Fruit fly (Drosophila melanogaster) whole organism, embryonic: ENCODE data around the gene uif.
A peak's percentile ranks its signal among the peaks of the same experiment; 100 is the strongest.

ENCODE experiments used
- CG10209 ChIP-seq: fragments of 200-800 bp; sonication (Bioruptor generic); optimal IDR thresholded peaks from 3 replicates; lab custom pipeline; 2017; ENCODE audit warnings: missing biosample characterization, mild to moderate bottlenecking, missing genetic modification characterization, missing genetic modification reagents
- CG10431 ChIP-seq: fragments of 200-800 bp; sonication (Bioruptor generic); optimal IDR thresholded peaks from 3 replicates; lab custom pipeline; 2018; ENCODE audit warnings: missing biosample characterization, mild to moderate bottlenecking, missing genetic modification characterization
- CG10654 ChIP-seq: fragments of 200-800 bp; sonication (Bioruptor generic); optimal IDR thresholded peaks from 2 replicates; lab custom pipeline; 2016; ENCODE audit warnings: missing biosample characterization, missing genetic modification characterization
- CG11398 ChIP-seq: fragments of 200-800 bp; sonication (Bioruptor generic); optimal IDR thresholded peaks from 2 replicates; lab custom pipeline; 2016; ENCODE audit warnings: missing biosample characterization, missing genetic modification characterization
- CG12299 ChIP-seq: fragments of 200-800 bp; sonication (Bioruptor generic); optimal IDR thresholded peaks from 2 replicates; lab custom pipeline; 2018; ENCODE audit warnings: missing biosample characterization, mild to moderate bottlenecking, missing genetic modification characterization
- CG12769 ChIP-seq: fragments of 200-800 bp; sonication (Bioruptor generic); optimal IDR thresholded peaks from 2 replicates; lab custom pipeline; 2019; ENCODE audit warnings: missing biosample characterization, mild to moderate bottlenecking, missing genetic modification characterization, moderate library complexity
- CG13123 ChIP-seq: fragments of 200-800 bp; sonication (Bioruptor generic); optimal IDR thresholded peaks from 2 replicates; lab custom pipeline; 2016; ENCODE audit warnings: missing biosample characterization, missing genetic modification characterization
- CG13424 ChIP-seq: fragments of 200-800 bp; sonication (Bioruptor generic); optimal IDR thresholded peaks from 2 replicates; lab custom pipeline; 2019; ENCODE audit warnings: missing biosample characterization, mild to moderate bottlenecking, missing genetic modification characterization, moderate library complexity
- CG13894 ChIP-seq: fragments of 200-800 bp; sonication (Bioruptor generic); optimal IDR thresholded peaks from 3 replicates; lab custom pipeline; 2018; ENCODE audit warnings: missing biosample characterization, mild to moderate bottlenecking, missing genetic modification characterization, moderate library complexity
- CG14667 ChIP-seq: fragments of 200-800 bp; sonication (Bioruptor generic); IDR thresholded peaks from 2 replicates; pipeline ENCODE4 v1.3.6; 2022; ENCODE audit warnings: missing biosample characterization, missing genetic modification characterization
- CG15601 ChIP-seq: fragments of 200-800 bp; sonication (Bioruptor generic); optimal IDR thresholded peaks from 3 replicates; lab custom pipeline; 2019; ENCODE audit warnings: missing biosample characterization, mild to moderate bottlenecking, missing genetic modification characterization, moderate library complexity
- CG15696 ChIP-seq: fragments of 200-800 bp; sonication (Bioruptor generic); optimal IDR thresholded peaks from 2 replicates; lab custom pipeline; 2019; ENCODE audit warnings: missing biosample characterization, mild to moderate bottlenecking, missing genetic modification characterization, moderate library complexity
- CG17802 ChIP-seq: fragments of 200-800 bp; sonication (Bioruptor generic); optimal IDR thresholded peaks from 2 replicates; lab custom pipeline; 2018; ENCODE audit warnings: missing biosample characterization, mild to moderate bottlenecking, missing genetic modification characterization, moderate library complexity
- CG1792 ChIP-seq: fragments of 200-800 bp; sonication (Bioruptor generic); optimal IDR thresholded peaks from 2 replicates; lab custom pipeline; 2016; ENCODE audit warnings: missing biosample characterization, missing genetic modification characterization
- CG18619 ChIP-seq: fragments of 200-800 bp; sonication (Bioruptor generic); optimal IDR thresholded peaks from 3 replicates; lab custom pipeline; 2017; ENCODE audit warnings: missing biosample characterization, mild to moderate bottlenecking, missing genetic modification characterization
- CG34224 ChIP-seq: fragments of 200-800 bp; sonication (Bioruptor generic); IDR thresholded peaks from 3 replicates; pipeline ENCODE4 v1.3.6; 2022; ENCODE audit warnings: missing biosample characterization, missing genetic modification characterization; ENCODE audit not compliant: partially characterized antibody
- CG5180 ChIP-seq: fragments of 200-800 bp; sonication (Bioruptor generic); optimal IDR thresholded peaks from 3 replicates; lab custom pipeline; 2017; ENCODE audit warnings: missing biosample characterization, missing genetic modification characterization, mild to moderate bottlenecking, moderate library complexity, missing genetic modification reagents
- CG6272 ChIP-seq: fragments of 200-800 bp; sonication (Bioruptor generic); IDR thresholded peaks from 2 replicates; pipeline ENCODE4 v1.3.6; 2022; ENCODE audit warnings: missing biosample characterization, missing genetic modification characterization
- CG6813 ChIP-seq: fragments of 200-800 bp; sonication (Bioruptor generic); optimal IDR thresholded peaks from 2 replicates; lab custom pipeline; 2017; ENCODE audit warnings: missing biosample characterization, missing genetic modification characterization, mild to moderate bottlenecking, moderate library complexity, missing genetic modification reagents
- CG6854 ChIP-seq: fragments of 200-800 bp; sonication (Bioruptor generic); optimal IDR thresholded peaks from 3 replicates; lab custom pipeline; 2017; ENCODE audit warnings: missing biosample characterization, mild to moderate bottlenecking, missing genetic modification characterization
- CG7745 ChIP-seq: fragments of 200-800 bp; sonication (Bioruptor generic); optimal IDR thresholded peaks from 2 replicates; lab custom pipeline; 2018; ENCODE audit warnings: missing biosample characterization, mild to moderate bottlenecking, missing genetic modification characterization, moderate library complexity
- CG8924 ChIP-seq: fragments of 200-800 bp; optimal IDR thresholded peaks from 3 replicates; lab custom pipeline; 2019; ENCODE audit warnings: missing biosample characterization, mild to moderate bottlenecking, missing genetic modification characterization, moderate library complexity
- CG9609 ChIP-seq: fragments of 200-800 bp; sonication (Bioruptor generic); optimal IDR thresholded peaks from 3 replicates; lab custom pipeline; 2016; ENCODE audit warnings: missing biosample characterization, missing genetic modification characterization
- CG9727 ChIP-seq: fragments of 200-800 bp; sonication (Bioruptor generic); optimal IDR thresholded peaks from 3 replicates; lab custom pipeline; 2017; ENCODE audit warnings: missing biosample characterization, mild to moderate bottlenecking, missing genetic modification characterization
- Camta ChIP-seq: fragments of 200-800 bp; sonication (Bioruptor generic); optimal IDR thresholded peaks from 2 replicates; lab custom pipeline; 2016; ENCODE audit warnings: missing biosample characterization, missing genetic modification characterization
- CoRest ChIP-seq: fragments of 200-800 bp; sonication (Bioruptor generic); optimal IDR thresholded peaks from 3 replicates; lab custom pipeline; 2018; ENCODE audit warnings: missing biosample characterization, mild to moderate bottlenecking, missing genetic modification characterization, moderate library complexity
- Doc2 ChIP-seq: fragments of 200-800 bp; sonication (Bioruptor generic); IDR thresholded peaks from 2 replicates; pipeline ENCODE4 v1.3.6; 2022; ENCODE audit warnings: missing biosample characterization, missing genetic modification characterization
- E2f1 ChIP-seq: fragments of 200-800 bp; sonication (Bioruptor generic); IDR thresholded peaks from 2 replicates; pipeline ENCODE4 v1.3.6; 2022; ENCODE audit warnings: missing biosample characterization, missing genetic modification characterization
- ERR ChIP-seq: fragments of 200-800 bp; sonication (Bioruptor generic); optimal IDR thresholded peaks from 2 replicates; lab custom pipeline; 2016; ENCODE audit warnings: missing biosample characterization, missing genetic modification characterization
- PHDP ChIP-seq: fragments of 200-800 bp; sonication (Bioruptor generic); optimal IDR thresholded peaks from 3 replicates; lab custom pipeline; 2018; ENCODE audit warnings: missing biosample characterization, mild to moderate bottlenecking, missing genetic modification characterization, moderate library complexity
- Rfx ChIP-seq: fragments of 200-800 bp; sonication (Bioruptor generic); IDR thresholded peaks from 2 replicates; pipeline ENCODE4 v1.3.6; 2022; ENCODE audit warnings: missing biosample characterization, missing genetic modification characterization
- Sry-β ChIP-seq: fragments of 200-800 bp; sonication (Bioruptor generic); optimal IDR thresholded peaks from 2 replicates; lab custom pipeline; 2018; ENCODE audit warnings: missing biosample characterization, mild to moderate bottlenecking, missing genetic modification characterization, moderate library complexity
- Sry-δ ChIP-seq: fragments of 200-800 bp; sonication (Bioruptor generic); optimal IDR thresholded peaks from 2 replicates; lab custom pipeline; 2016; ENCODE audit warnings: missing biosample characterization, missing genetic modification characterization
- al ChIP-seq: fragments of 200-800 bp; sonication (Bioruptor generic); IDR thresholded peaks from 2 replicates; pipeline ENCODE4 v1.3.6; 2022; ENCODE audit warnings: missing biosample characterization, missing genetic modification characterization
- ash1 ChIP-seq: fragments of 200-800 bp; sonication (Bioruptor generic); optimal IDR thresholded peaks from 2 replicates; lab custom pipeline; 2018; ENCODE audit warnings: missing biosample characterization, mild to moderate bottlenecking, missing genetic modification characterization
- crp ChIP-seq, 2 experiments: fragments of 200-800 bp; sonication (Bioruptor generic); optimal IDR thresholded peaks; 2 replicates in 1 of 2; 3 replicates in 1 of 2; lab custom pipeline; 2017; ENCODE audit warnings: missing biosample characterization in 2 of 2, missing genetic modification characterization in 2 of 2, mild to moderate bottlenecking in 1 of 2, moderate library complexity in 1 of 2
- dati ChIP-seq: fragments of 200-800 bp; sonication (Bioruptor generic); IDR thresholded peaks from 2 replicates; pipeline ENCODE4 v1.3.6; 2022; ENCODE audit warnings: missing biosample characterization, missing genetic modification characterization
- grn ChIP-seq: fragments of 200-800 bp; sonication (Bioruptor generic); optimal IDR thresholded peaks from 3 replicates; lab custom pipeline; 2017; ENCODE audit warnings: missing biosample characterization, missing genetic modification characterization
- inv ChIP-seq: fragments of 200-800 bp; sonication (Bioruptor generic); IDR thresholded peaks from 2 replicates; pipeline ENCODE4 v1.3.6; 2022; ENCODE audit warnings: missing biosample characterization, missing genetic modification characterization; ENCODE audit not compliant: partially characterized antibody
- jing ChIP-seq: fragments of 200-800 bp; sonication (Bioruptor generic); optimal IDR thresholded peaks from 2 replicates; lab custom pipeline; 2018; ENCODE audit warnings: missing biosample characterization, mild to moderate bottlenecking, missing genetic modification characterization
- maf-S ChIP-seq: fragments of 200-800 bp; sonication (Bioruptor generic); optimal IDR thresholded peaks from 2 replicates; lab custom pipeline; 2016; ENCODE audit warnings: missing biosample characterization, missing genetic modification characterization
- nmo ChIP-seq: fragments of 200-800 bp; sonication (Bioruptor generic); optimal IDR thresholded peaks from 2 replicates; lab custom pipeline; 2018; ENCODE audit warnings: missing biosample characterization, mild to moderate bottlenecking, missing genetic modification characterization, moderate library complexity
- nom ChIP-seq: fragments of 200-800 bp; sonication (Bioruptor generic); optimal IDR thresholded peaks from 2 replicates; lab custom pipeline; 2017; ENCODE audit warnings: missing biosample characterization, missing genetic modification characterization, mild to moderate bottlenecking, moderate library complexity, missing genetic modification reagents
- otp ChIP-seq: fragments of 200-800 bp; sonication (Bioruptor generic); IDR thresholded peaks from 3 replicates; pipeline ENCODE4, ENCODE4 v1.3.6; 2022; ENCODE audit warnings: missing biosample characterization, missing genetic modification characterization
- pb ChIP-seq: fragments of 200-800 bp; sonication (Bioruptor generic); optimal IDR thresholded peaks from 3 replicates; lab custom pipeline; 2016; ENCODE audit warnings: missing biosample characterization, missing genetic modification characterization
- pnt ChIP-seq: fragments of 200-800 bp; sonication (Bioruptor generic); optimal IDR thresholded peaks from 3 replicates; lab custom pipeline; 2016; ENCODE audit warnings: missing biosample characterization, missing genetic modification characterization
- ranshi ChIP-seq: fragments of 200-800 bp; sonication (Bioruptor generic); IDR thresholded peaks from 2 replicates; pipeline ENCODE4 v1.3.6; 2022; ENCODE audit warnings: missing biosample characterization, missing genetic modification characterization
- scrt ChIP-seq: fragments of 200-800 bp; sonication (Bioruptor generic); optimal IDR thresholded peaks from 2 replicates; lab custom pipeline; 2018; ENCODE audit warnings: missing biosample characterization, mild to moderate bottlenecking, missing genetic modification characterization, moderate library complexity
- tio ChIP-seq: fragments of 200-800 bp; sonication (Bioruptor generic); optimal IDR thresholded peaks from 2 replicates; lab custom pipeline; 2017; ENCODE audit warnings: missing biosample characterization, missing genetic modification characterization, inconsistent platforms
- unpg ChIP-seq: fragments of 200-800 bp; sonication (Bioruptor generic); optimal IDR thresholded peaks from 3 replicates; lab custom pipeline; 2018; ENCODE audit warnings: missing biosample characterization, mild to moderate bottlenecking, missing genetic modification characterization, moderate library complexity

Gene uif

dm6 chr2L:6964022-6964434, 46.1 kb downstream of the uif start, which contains the start of the genes sip2 and Coprox (continued):
- TF ChIP-seq CG13894 (tag; lab: Kevin White, UChicago) (peak; percentile 73), jing (GFP tag; lab: Kevin White, UChicago) (no peak), CG10209 (peak; percentile 63), pb (GFP tag; lab: Kevin White, UChicago) (no peak), crp (GFP tag; optimal IDR thresholded peaks at IDR 0.05; lab: Kevin White, UChicago) (no peak), Sry-δ (GFP tag; lab: Kevin White, UChicago) (no peak), CG8924 (tag; lab: Kevin White, UChicago) (peak; percentile 86), CG11398 (no peak), CG13123 (GFP tag; lab: Kevin White, UChicago) (peak; percentile 21), CG7745 (tag; lab: Kevin White, UChicago) (no peak), scrt (GFP tag; lab: Kevin White, UChicago) (no peak), otp (no peak), CG6272 (GFP tag; lab: Robert Waterston, UW) (no peak), Doc2 (GFP tag; lab: Robert Waterston, UW) (no peak), Camta (GFP tag; lab: Kevin White, UChicago) (no peak), tio (no peak), CG15601 (tag; lab: Kevin White, UChicago) (peak; percentile 78), al (peak; percentile 36; the same call in 1 of the 2 replicates), nmo (GFP tag; lab: Kevin White, UChicago) (peak; percentile 82), CG9609 (GFP tag; lab: Kevin White, UChicago) (no peak), Rfx (GFP tag; lab: Robert Waterston, UW) (peak; percentile 62), nom (GFP tag; lab: Kevin White, UChicago) (peak; percentile 21), CG6854 (GFP tag; lab: Kevin White, UChicago) (no peak), CG13424 (tag; lab: Kevin White, UChicago) (peak; percentile 84), ash1 (GFP tag; lab: Kevin White, UChicago) (no peak), pnt (GFP tag; lab: Kevin White, UChicago) (no peak), ranshi (GFP tag; lab: Robert Waterston, UW) (peak; percentile 54; the same call in 1 of the 2 replicates), grn (no peak), E2f1 (GFP tag; lab: Robert Waterston, UW) (peak; percentile 41), CG6813 (GFP tag; lab: Kevin White, UChicago) (no peak), CoRest (tag; lab: Kevin White, UChicago) (peak; percentile 85), CG34224 (no peak), CG15696 (peak; percentile 76), Sry-β (GFP tag; lab: Kevin White, UChicago) (peak; percentile 29), CG1792 (GFP tag; lab: Kevin White, UChicago) (no peak), CG12769 (tag; lab: Kevin White, UChicago) (no peak), unpg (GFP tag; lab: Kevin White, UChicago) (peak; percentile 78), CG17802 (tag; lab: Kevin White, UChicago) (peak; percentile 29), ERR (GFP tag; lab: Kevin White, UChicago) (no peak), CG9727 (GFP tag; lab: Kevin White, UChicago) (peak; percentile 69), CG12299 (tag; lab: Kevin White, UChicago) (peak; percentile 69), CG10431 (GFP tag; lab: Kevin White, UChicago) (peak; percentile 75), CG10654 (GFP tag; lab: Kevin White, UChicago) (no peak), maf-S (no peak), CG5180 (GFP tag; lab: Kevin White, UChicago) (no peak), PHDP (peak; percentile 82), CG18619 (GFP tag; lab: Kevin White, UChicago) (peak; percentile 56), CG14667 (GFP tag; lab: Robert Waterston, UW) (0 out of 2 replicates have a peak, but pooled peaks have one; percentile 14), inv (GFP tag; lab: Robert Waterston, UW) (no peak), dati (GFP tag; lab: Robert Waterston, UW) (no peak)
